Fruit fly (Drosophila melanogaster): ENCODE results near the gene Pp2A-29B.

DNA sequence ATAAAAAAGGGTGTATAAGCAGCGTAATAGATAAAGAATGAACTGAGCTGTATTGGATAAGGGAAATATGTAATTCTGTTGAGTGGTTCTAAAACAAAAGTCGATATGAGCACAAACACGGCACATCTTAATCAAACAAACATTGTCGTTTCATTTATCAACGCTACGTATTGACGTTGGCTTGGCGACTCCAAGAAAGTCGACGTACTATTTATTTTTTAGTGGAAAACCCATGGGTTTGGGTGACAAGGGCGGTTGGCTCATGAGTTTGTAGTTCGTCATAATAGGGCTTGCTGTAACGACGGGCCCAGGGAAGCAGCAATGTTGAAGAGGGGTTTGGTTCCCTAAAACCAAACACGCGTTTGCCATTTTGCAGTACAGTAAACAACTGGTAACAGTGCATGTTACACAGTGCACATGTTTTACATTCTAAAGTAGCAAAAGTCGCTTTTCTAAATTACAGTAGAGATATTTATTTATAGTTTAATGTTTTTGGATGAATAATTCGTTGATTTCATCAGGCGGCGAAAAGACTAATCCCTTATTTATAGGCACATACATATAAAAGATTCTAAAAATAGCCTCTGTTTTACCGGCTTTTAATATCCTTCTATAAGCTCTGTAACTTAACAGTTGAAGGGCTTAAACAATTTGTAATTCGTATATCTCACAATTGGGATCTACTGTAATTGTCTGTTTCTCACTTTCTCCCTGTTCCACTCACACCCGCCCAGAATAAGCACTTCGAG is 4.5 kb upstream of the Pp2A-29B start:
- peak; percentile 5 for TF ChIP-seq CG4318 (GFP tag; optimal IDR thresholded peaks at IDR 0.05)
- peak; percentile 52 for TF ChIP-seq CG6276 (GFP tag; optimal IDR thresholded peaks at IDR 0.05)
- peak; percentile 75 for TF ChIP-seq esn (GFP tag; optimal IDR thresholded peaks at IDR 0.05)
- peak; percentile 40 for TF ChIP-seq Ets21C (GFP tag; optimal IDR thresholded peaks at IDR 0.05)
- peak; percentile 32 for TF ChIP-seq CG10669 (GFP tag; optimal IDR thresholded peaks at IDR 0.05)
- peak; percentile 61 for TF ChIP-seq Smox (GFP tag; optimal IDR thresholded peaks at IDR 0.05)
- peak; percentile 27; the same call in 1 of the 2 replicates for TF ChIP-seq CG11294 (GFP tag; IDR thresholded peaks at IDR 0.05)
